Fruit fly (Drosophila melanogaster): ENCODE results near the gene CG44014.
A peak's percentile ranks its signal among the peaks of the same experiment; 100 is the strongest.

The CG44014 gene

DNA sequence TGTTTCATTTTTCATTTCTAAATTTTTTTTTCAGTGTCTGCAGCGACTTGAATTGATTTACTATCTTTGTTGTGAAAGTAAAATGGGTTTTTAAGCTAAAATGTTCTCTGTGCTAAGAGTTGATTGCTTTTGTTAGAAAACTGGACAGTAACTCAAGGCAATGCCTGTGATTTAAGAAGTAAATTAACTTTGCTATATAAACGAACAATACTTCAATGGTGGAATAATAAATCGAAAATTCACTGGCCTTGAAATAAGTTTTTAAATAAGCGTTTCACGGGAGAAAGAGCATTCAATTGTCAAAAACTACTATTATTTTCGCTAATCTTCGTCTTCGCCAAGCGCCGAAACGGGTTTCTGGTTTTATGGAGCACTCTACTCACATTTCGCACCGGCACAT lies 32.2 kb upstream of the CG44014 start (continued):
- TF ChIP-seq Sox102F (GFP tag; optimal IDR thresholded peaks at IDR 0.05) (peak; percentile 23), CG31627 (GFP tag; optimal IDR thresholded peaks at IDR 0.05) (peak; percentile 15), Eip78C (GFP tag) (peak; percentile 89), CG6808 (GFP tag; optimal IDR thresholded peaks at IDR 0.05) (no peak), CG4318 (GFP tag; optimal IDR thresholded peaks at IDR 0.05) (peak; percentile 49), fd59A (GFP tag; optimal IDR thresholded peaks at IDR 0.05) (no peak), Gug (GFP tag; IDR thresholded peaks at IDR 0.05) (no peak), svp (GFP tag) (peak; percentile 72), Hr39 (GFP tag; optimal IDR thresholded peaks at IDR 0.05) (peak; percentile 32), achi (GFP tag; optimal IDR thresholded peaks at IDR 0.05) (peak; percentile 55), CG32006 (GFP tag; optimal IDR thresholded peaks at IDR 0.05) (peak; percentile 76), Sox15 (GFP tag; optimal IDR thresholded peaks at IDR 0.05) (peak; percentile 0), CG11294 (GFP tag; IDR thresholded peaks at IDR 0.05) (no peak), CG6163 (GFP tag; IDR thresholded peaks at IDR 0.05) (peak; percentile 51; the same call in 2 of the 3 replicates), CG8319 (GFP tag; optimal IDR thresholded peaks at IDR 0.05) (no peak)

DNA sequence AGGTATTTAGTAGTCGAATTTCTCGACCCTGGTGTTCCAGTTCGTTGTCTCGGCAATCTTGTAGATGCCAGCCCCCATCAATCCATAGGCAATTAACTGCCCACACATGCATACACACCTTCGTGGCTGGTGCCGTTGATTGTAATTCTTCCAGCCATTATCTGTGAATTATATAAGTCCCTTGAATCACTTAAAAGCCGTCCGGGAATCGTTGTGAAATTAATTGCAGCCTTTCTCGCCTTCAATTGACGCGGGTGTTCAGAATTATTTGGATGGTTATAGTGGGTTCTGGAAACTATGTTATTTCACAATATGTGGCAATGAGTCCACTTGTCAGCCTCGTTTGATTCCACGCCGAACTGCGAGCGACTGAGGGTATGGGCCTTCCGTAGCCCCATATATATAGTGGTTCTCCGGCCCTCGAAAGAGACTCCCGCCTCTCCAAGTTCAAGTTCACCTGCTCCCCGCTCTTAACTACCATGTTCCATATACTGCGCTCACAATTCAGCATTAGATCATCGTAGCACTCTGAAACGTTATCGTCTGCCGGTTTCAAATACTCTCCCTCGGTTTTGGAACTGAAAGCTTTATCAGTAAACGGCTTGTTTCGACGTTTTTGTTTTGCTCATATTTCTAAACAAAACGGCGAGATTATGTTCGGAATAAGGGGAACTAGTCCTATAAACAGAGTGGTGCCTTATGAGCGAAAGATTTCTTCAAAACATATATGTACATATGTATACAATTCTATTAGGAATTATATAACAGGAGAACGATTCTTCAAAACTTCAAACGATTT lies 28.4 kb upstream of the CG44014 start, which contains the start of gene AOX1:
AOX1 (minus strand) TSS at position 375 of the 799 bp plus-strand sequence.
- peak; percentile 57 for TF ChIP-seq vri (GFP tag; optimal IDR thresholded peaks at IDR 0.05)
- TF ChIP-seq Eip78C (GFP tag), result no peak

DNA sequence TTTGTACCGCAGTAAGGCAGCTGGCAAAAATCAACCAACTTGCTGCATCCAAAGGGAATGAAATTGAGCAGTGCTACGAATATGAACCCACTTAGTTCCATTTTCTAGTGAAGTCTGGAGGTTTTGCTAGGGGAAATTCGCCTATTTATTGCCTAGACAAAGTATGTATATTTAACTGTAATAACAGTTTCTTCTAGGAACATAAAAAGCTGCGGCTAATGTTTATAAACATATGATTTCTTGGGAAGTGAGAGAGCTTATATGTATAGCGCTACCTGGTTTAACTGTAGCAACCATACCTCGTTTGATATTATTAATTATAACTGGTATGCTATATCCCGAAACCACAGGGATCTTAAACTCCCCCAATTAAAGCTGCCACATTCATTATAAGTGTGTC lies 22.7 kb upstream of the CG44014 start, which contains the start of gene CG31296:
CG31296 (minus strand) TSS at position 101 of the 400 bp plus-strand sequence.
- TF ChIP-seq spab (GFP tag; optimal IDR thresholded peaks at IDR 0.05), result no peak
- no peak for TF ChIP-seq CG11294 (GFP tag; IDR thresholded peaks at IDR 0.05)
- TF ChIP-seq CG10631 (GFP tag; optimal IDR thresholded peaks at IDR 0.05), result no peak
- TF ChIP-seq ss (GFP tag; optimal IDR thresholded peaks at IDR 0.05), result no peak
- no peak for TF ChIP-seq CG11762 (GFP tag; optimal IDR thresholded peaks at IDR 0.05; ENCODE audit: insufficient read depth)
- no peak for TF ChIP-seq achi (GFP tag; optimal IDR thresholded peaks at IDR 0.05)
- no peak for TF ChIP-seq esn (GFP tag; optimal IDR thresholded peaks at IDR 0.05)
- no peak for TF ChIP-seq dsx (GFP tag; optimal IDR thresholded peaks at IDR 0.05; ENCODE audit: poor library complexity, severe bottlenecking)
- TF ChIP-seq CG7368 (GFP tag; optimal IDR thresholded peaks at IDR 0.05), result no peak
- no peak for TF ChIP-seq CG1621 (tag; optimal IDR thresholded peaks at IDR 0.05)
- TF ChIP-seq fd59A (GFP tag; optimal IDR thresholded peaks at IDR 0.05), result no peak

DNA sequence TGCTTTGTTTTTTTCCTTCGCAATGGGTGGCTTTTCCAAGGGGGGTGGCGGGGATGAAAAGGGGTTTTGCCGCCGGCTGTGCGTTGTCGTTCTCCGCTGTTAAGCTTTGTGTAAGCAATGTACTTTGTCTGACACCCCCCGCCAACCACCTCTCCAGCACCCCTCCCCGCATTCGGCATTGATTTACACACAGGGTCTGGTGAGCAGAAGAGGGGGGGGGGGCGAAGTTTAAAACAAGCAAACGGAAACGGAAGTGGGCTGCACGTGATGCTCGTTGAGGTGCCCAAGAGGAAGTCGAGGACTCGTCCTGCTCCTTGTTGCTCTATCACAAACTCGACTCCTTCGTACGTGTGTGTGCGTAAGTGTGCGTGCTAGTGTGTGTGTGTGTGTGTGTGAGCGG lies 8.4 kb upstream of the CG44014 start:
- TF ChIP-seq Ets21C (GFP tag; optimal IDR thresholded peaks at IDR 0.05) (no peak), CG10631 (GFP tag; optimal IDR thresholded peaks at IDR 0.05) (no peak), CG6808 (GFP tag; optimal IDR thresholded peaks at IDR 0.05) (no peak), CG11294 (GFP tag; IDR thresholded peaks at IDR 0.05) (no peak), Eip93F (GFP tag; optimal IDR thresholded peaks at IDR 0.05) (no peak), esn (GFP tag; optimal IDR thresholded peaks at IDR 0.05) (no peak), CG1621 (tag; optimal IDR thresholded peaks at IDR 0.05) (no peak), CG32006 (GFP tag; optimal IDR thresholded peaks at IDR 0.05) (no peak), achi (GFP tag; optimal IDR thresholded peaks at IDR 0.05) (no peak), net (GFP tag; optimal IDR thresholded peaks at IDR 0.05) (no peak), CG3032 (tag; optimal IDR thresholded peaks at IDR 0.05) (no peak), fkh (GFP tag; optimal IDR thresholded peaks at IDR 0.05) (no peak), CG10669 (GFP tag; optimal IDR thresholded peaks at IDR 0.05) (no peak), Eip78C (GFP tag) (no peak), CG15336 (GFP tag; IDR thresholded peaks at IDR 0.05) (no peak)

DNA sequence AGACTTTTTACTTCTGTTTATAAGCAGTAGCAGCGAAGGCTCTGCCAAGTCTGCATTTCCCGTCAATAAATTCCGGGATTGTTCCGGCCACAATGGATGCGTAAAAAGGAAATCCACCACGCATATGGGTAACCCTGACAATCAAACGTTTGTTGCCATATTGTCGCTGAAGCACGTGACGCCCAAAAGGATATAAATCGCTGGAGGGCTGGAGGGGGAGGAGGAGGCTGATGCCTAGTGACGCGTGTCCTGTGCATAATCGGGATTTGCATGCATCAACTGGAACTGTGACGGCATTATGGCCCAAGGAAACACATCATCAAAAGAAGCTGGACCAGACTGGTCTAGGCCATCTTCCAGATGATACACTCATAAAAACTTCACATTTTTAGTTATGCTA lies 4.5 kb upstream of the CG44014 start:
- TF ChIP-seq Ets96B (tag; optimal IDR thresholded peaks at IDR 0.05) (no peak), Eip75B (GFP tag; optimal IDR thresholded peaks at IDR 0.05) (no peak), CG1621 (tag; optimal IDR thresholded peaks at IDR 0.05) (no peak), CG6808 (GFP tag; optimal IDR thresholded peaks at IDR 0.05) (no peak), ss (GFP tag; optimal IDR thresholded peaks at IDR 0.05) (no peak), CG8119 (GFP tag; IDR thresholded peaks at IDR 0.05) (no peak), CG34406 (GFP tag; optimal IDR thresholded peaks at IDR 0.05) (no peak), cyc (GFP tag; optimal IDR thresholded peaks at IDR 0.05) (no peak), topi (GFP tag; optimal IDR thresholded peaks at IDR 0.05) (no peak), Smox (GFP tag; optimal IDR thresholded peaks at IDR 0.05) (no peak), esn (GFP tag; optimal IDR thresholded peaks at IDR 0.05) (no peak)

All from whole organism, prepupa.